Worm (Caenorhabditis elegans): ENCODE measurements around the gene str-12.

Gene str-12

DNA sequence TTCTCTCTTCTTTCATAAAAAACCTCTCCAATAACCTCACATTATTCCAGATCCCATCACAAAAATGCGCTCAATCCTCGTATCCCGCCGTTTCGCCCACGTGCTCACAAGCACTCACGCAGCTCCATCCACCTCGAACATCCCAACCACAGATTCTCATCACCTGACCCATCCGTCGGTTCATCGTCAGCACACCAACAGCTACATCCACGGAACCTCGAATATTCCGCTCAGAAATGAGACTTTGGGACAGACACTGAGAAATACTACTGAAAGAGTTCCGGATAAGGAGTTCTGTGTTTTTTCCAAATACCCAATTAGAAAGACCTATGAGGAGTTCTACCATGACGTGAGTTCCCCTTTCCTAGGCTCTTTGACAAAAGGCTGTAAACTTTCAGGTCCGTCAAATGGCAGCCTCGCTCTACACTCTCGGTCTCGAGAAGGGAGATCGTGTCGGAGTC, 43.3 kb upstream of the str-12 start, which contains the start of gene acs-2:
TSS of gene acs-2 (plus strand) at position 51 of the 461 bp plus-strand sequence.
- TF ChIP-seq pha-4 (tag; optimal IDR thresholded peaks at IDR 0.05) = no peak
- TF ChIP-seq ama-1 (optimal IDR thresholded peaks at IDR 0.05) = peak; percentile 96

DNA sequence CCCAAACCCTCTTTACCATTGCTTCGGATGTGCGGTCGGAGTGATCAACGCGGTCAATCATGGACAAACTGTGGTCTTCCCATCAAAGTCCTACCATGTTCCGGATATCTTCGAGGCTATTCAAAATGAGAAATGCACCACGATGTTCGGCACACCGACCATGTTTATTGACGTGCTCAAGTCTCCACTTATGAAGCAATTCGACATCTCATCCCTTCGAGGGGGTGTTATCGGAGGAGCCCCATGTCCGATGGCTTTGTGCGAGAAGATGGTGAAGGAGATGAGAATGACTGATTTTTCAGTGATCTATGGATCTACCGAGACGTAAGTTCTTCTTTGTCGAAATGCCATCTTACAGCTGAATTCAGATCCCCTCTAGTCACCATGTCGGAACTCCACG, 42.3 kb upstream of the str-12 start:
- TF ChIP-seq lin-39 (tag; optimal IDR thresholded peaks at IDR 0.05) = peak; percentile 7
- peak; percentile 93 for TF ChIP-seq ama-1 (optimal IDR thresholded peaks at IDR 0.05)
- TF ChIP-seq tbx-2 (tag; optimal IDR thresholded peaks at IDR 0.05) = no peak

DNA sequence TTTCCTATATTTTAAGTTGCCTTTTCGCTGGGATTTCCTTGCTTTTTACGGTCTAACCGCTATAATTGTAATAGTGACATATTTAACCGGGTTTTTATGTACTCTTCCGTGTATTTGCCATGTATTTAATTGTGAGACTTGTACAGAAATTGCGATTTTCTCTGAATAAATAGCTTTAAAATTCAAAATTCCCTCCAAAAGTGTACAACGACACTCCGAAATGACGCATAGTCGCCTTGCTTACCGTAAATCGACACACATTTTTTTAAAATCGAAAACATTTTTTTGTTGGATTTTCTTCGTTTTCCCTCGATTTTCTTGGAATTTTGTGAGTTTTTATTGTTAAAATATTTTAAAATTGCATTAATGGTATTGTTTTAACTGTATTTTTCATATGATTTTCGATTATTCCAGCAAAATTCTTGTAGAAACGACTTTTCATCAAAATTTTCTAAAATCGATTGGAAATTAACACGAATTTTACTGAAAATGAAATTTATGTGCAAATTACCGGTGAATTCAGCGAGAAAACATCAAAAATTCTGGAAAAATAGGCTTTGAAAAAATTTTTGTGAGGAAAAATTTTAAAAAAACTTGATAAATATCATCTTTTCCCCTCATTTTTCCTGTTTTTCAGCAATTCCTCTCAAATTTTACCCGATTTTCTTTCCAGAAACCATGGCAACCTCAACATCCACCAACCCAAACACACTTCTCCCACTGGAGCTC, 40.8 kb upstream of the str-12 start, which contains the start of gene lsm-5:
TSS of gene lsm-5 (plus strand) at position 679 of the 729 bp plus-strand sequence.
- TF ChIP-seq fkh-10 (GFP tag; optimal IDR thresholded peaks at IDR 0.05) (no peak), elt-1 (tag; optimal IDR thresholded peaks at IDR 0.05) (no peak), unc-62 (GFP tag; optimal IDR thresholded peaks at IDR 0.05) (no peak), nhr-23 (tag; optimal IDR thresholded peaks at IDR 0.05) (peak; percentile 60), elt-2 (tag; optimal IDR thresholded peaks at IDR 0.05) (peak; percentile 27), fkh-2 (tag; optimal IDR thresholded peaks at IDR 0.05) (no peak), ceh-9 (tag; optimal IDR thresholded peaks at IDR 0.05) (no peak), elt-3 (tag; optimal IDR thresholded peaks at IDR 0.05) (no peak), ztf-11 (tag; optimal IDR thresholded peaks at IDR 0.05) (no peak), eor-1 (tag; optimal IDR thresholded peaks at IDR 0.05) (no peak), daf-12 (tag; optimal IDR thresholded peaks at IDR 0.05) (no peak), nhr-11 (tag; optimal IDR thresholded peaks at IDR 0.05) (peak; percentile 16), mdl-1 (tag; optimal IDR thresholded peaks at IDR 0.05) (no peak), nhr-28 (tag; optimal IDR thresholded peaks at IDR 0.05) (no peak), ceh-16 (tag; optimal IDR thresholded peaks at IDR 0.05) (no peak), pha-4 (tag; optimal IDR thresholded peaks at IDR 0.05) (peak; percentile 81), egl-5 (tag; optimal IDR thresholded peaks at IDR 0.05) (peak; percentile 24), ama-1 (optimal IDR thresholded peaks at IDR 0.05) (peak; percentile 92), ztf-4 (tag; optimal IDR thresholded peaks at IDR 0.05) (no peak), pqm-1 (tag; optimal IDR thresholded peaks at IDR 0.05) (peak; percentile 74), sea-2 (GFP tag; optimal IDR thresholded peaks at IDR 0.05) (no peak), nfya-1 (tag; optimal IDR thresholded peaks at IDR 0.05; ENCODE audit: insufficient read depth) (peak; percentile 74), egl-27 (tag; optimal IDR thresholded peaks at IDR 0.05) (no peak), lin-15B (tag; optimal IDR thresholded peaks at IDR 0.05) (peak; percentile 57), fos-1 (tag; optimal IDR thresholded peaks at IDR 0.05) (no peak), nhr-12 (tag; optimal IDR thresholded peaks at IDR 0.05) (no peak), ceh-28 (tag; optimal IDR thresholded peaks at IDR 0.05) (no peak), tbx-2 (tag; optimal IDR thresholded peaks at IDR 0.05) (no peak), R02D3.7 (tag; optimal IDR thresholded peaks at IDR 0.05) (peak; percentile 91), lsy-12 (tag; optimal IDR thresholded peaks at IDR 0.05) (no peak), aly-2 (tag; optimal IDR thresholded peaks at IDR 0.05) (no peak), nhr-76 (tag; optimal IDR thresholded peaks at IDR 0.05) (no peak), lin-39 (tag; optimal IDR thresholded peaks at IDR 0.05) (peak; percentile 7), mml-1 (tag; optimal IDR thresholded peaks at IDR 0.05) (no peak), ZK546.5 (tag; optimal IDR thresholded peaks at IDR 0.05) (no peak), nhr-25 (tag; optimal IDR thresholded peaks at IDR 0.05) (no peak), nhr-237 (tag; optimal IDR thresholded peaks at IDR 0.05) (no peak), hmg-11 (tag; optimal IDR thresholded peaks at IDR 0.05) (peak; percentile 31), nhr-43 (tag; optimal IDR thresholded peaks at IDR 0.05; ENCODE audit: poor library complexity, severe bottlenecking) (no peak), ceh-82 (tag; optimal IDR thresholded peaks at IDR 0.05) (no peak), jun-1 (tag; optimal IDR thresholded peaks at IDR 0.05) (peak; percentile 8), snpc-4 (tag; optimal IDR thresholded peaks at IDR 0.05) (no peak), unc-39 (tag; optimal IDR thresholded peaks at IDR 0.05) (no peak), nhr-67 (tag; optimal IDR thresholded peaks at IDR 0.05) (no peak), skn-1 (tag; optimal IDR thresholded peaks at IDR 0.05) (no peak)
